Fruit fly (Drosophila melanogaster): ENCODE measurements around the gene CG15927.
A peak's percentile ranks its signal among the peaks of the same experiment; 100 is the strongest.

The CG15927 gene

DNA sequence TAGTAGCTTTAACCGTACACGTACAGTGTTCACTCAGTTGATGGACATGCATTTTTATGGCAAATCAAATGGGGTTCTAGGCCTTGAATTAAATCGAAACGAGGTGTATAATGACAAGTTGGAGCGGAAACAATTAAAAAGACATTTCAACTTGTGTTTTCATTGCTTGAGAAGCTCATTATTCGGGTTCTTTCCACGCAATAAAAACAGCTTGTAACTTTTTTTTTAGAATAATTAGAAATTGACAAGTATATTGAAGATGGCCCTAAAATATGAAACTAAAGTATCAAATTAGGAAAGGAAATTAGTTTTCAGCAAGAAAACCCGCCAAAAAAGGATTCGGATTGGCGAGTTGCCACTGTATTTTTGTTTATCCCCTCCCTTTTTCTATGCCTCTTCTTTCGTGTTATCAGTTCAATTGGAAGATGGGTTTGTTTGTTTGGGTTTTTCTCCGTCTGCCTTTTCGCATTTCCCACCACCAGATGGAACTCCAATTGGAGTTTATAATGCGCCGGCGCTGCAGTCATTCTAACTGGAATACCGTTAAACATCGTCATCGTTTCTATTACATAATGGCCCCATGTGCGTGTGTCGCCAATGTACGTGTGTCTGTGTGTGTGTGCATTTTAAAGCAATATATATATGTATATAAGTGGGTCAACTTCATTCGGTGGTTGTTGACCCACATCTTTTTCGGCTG, 12.2 kb downstream of the CG15927 start:
- TF ChIP-seq cyc (GFP tag; optimal IDR thresholded peaks at IDR 0.05) (no peak), Eip75B (GFP tag; optimal IDR thresholded peaks at IDR 0.05) (no peak), achi (GFP tag; optimal IDR thresholded peaks at IDR 0.05) (no peak), dsx (GFP tag; optimal IDR thresholded peaks at IDR 0.05; ENCODE audit: poor library complexity, severe bottlenecking) (no peak), Hr4 (GFP tag; optimal IDR thresholded peaks at IDR 0.05) (peak; percentile 14), Met (GFP tag; optimal IDR thresholded peaks at IDR 0.05) (no peak), eg (GFP tag; IDR thresholded peaks at IDR 0.05) (0 out of 3 replicates have a peak, but pooled peaks have one; percentile 5), CG6808 (GFP tag; optimal IDR thresholded peaks at IDR 0.05) (no peak), Hr39 (GFP tag; optimal IDR thresholded peaks at IDR 0.05) (no peak), OdsH (GFP tag; optimal IDR thresholded peaks at IDR 0.05) (no peak), CG32006 (GFP tag; optimal IDR thresholded peaks at IDR 0.05) (peak; percentile 36), Gug (GFP tag; IDR thresholded peaks at IDR 0.05) (no peak)

dm6 chrX:12467241-12467597, 12.7 kb downstream of the CG15927 start:
- no peak for TF ChIP-seq Sox14 (GFP tag; optimal IDR thresholded peaks at IDR 0.05)

DNA sequence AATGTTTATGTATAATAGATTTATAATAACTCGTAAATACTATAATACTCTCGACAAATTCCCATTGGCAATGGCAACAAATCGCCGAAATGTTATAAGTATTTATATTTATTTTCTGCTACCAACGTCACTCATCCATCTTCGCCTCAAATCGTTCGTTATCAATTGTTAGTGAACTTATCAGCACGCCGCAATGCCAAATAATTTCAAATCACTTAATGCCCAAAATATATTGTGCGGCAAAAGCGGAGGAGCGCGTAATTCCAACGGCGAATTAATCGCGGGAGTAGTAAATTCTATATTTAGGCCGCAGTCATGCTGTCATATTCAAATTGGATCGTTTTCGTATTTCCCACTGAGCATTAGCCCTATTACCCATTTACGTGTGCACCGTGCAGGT, 14.6 kb downstream of the CG15927 start:
- TF ChIP-seq Eip93F (GFP tag; optimal IDR thresholded peaks at IDR 0.05) (no peak), Eip78C (GFP tag) (no peak), Lpt (GFP tag; optimal IDR thresholded peaks at IDR 0.05) (no peak)

- TF ChIP-seq Met (GFP tag; optimal IDR thresholded peaks at IDR 0.05) (peak; percentile 29), CG3919 (GFP tag; optimal IDR thresholded peaks at IDR 0.05) (peak; percentile 27), OdsH (GFP tag; optimal IDR thresholded peaks at IDR 0.05) (peak; percentile 42), CG32006 (GFP tag; optimal IDR thresholded peaks at IDR 0.05) (peak; percentile 51), achi (GFP tag; optimal IDR thresholded peaks at IDR 0.05) (peak; percentile 48), acj6 (GFP tag; optimal IDR thresholded peaks at IDR 0.05) (peak; percentile 24), Smox (GFP tag; optimal IDR thresholded peaks at IDR 0.05) (peak; percentile 23), topi (GFP tag; optimal IDR thresholded peaks at IDR 0.05) (peak; percentile 28), net (GFP tag; optimal IDR thresholded peaks at IDR 0.05) (peak; percentile 16), CG6808 (GFP tag; optimal IDR thresholded peaks at IDR 0.05) (no peak), CG16779 (tag; optimal IDR thresholded peaks at IDR 0.05) (no peak), CG10631 (GFP tag; optimal IDR thresholded peaks at IDR 0.05) (peak; percentile 25), Sox102F (GFP tag; optimal IDR thresholded peaks at IDR 0.05) (peak; percentile 9), CG6792 (GFP tag; optimal IDR thresholded peaks at IDR 0.05) (no peak), Gug (GFP tag; IDR thresholded peaks at IDR 0.05) (peak; percentile 51), pdm3 (GFP tag; optimal IDR thresholded peaks at IDR 0.05) (peak; percentile 43), Lpt (GFP tag; optimal IDR thresholded peaks at IDR 0.05) (no peak), CG9139 (GFP tag; optimal IDR thresholded peaks at IDR 0.05) (no peak), CG8319 (GFP tag; optimal IDR thresholded peaks at IDR 0.05) (no peak), vri (GFP tag; optimal IDR thresholded peaks at IDR 0.05) (no peak), CG15336 (GFP tag; IDR thresholded peaks at IDR 0.05) (peak; percentile 64), CG8119 (GFP tag; IDR thresholded peaks at IDR 0.05) (peak; percentile 55; the same call in 2 of the 3 replicates), CG31627 (GFP tag; optimal IDR thresholded peaks at IDR 0.05) (peak; percentile 8), CG1621 (tag; optimal IDR thresholded peaks at IDR 0.05) (no peak), salr (GFP tag; optimal IDR thresholded peaks at IDR 0.05) (peak in 1 of 2 experiments; percentile 11), svp (GFP tag) (peak; percentile 65), CG3032 (tag; optimal IDR thresholded peaks at IDR 0.05) (no peak), esn (GFP tag; optimal IDR thresholded peaks at IDR 0.05) (peak; percentile 16), CG8632 (GFP tag; optimal IDR thresholded peaks at IDR 0.05) (peak; percentile 5), Ets96B (tag; optimal IDR thresholded peaks at IDR 0.05) (no peak), CG10669 (GFP tag; optimal IDR thresholded peaks at IDR 0.05) (no peak), Sox14 (GFP tag; optimal IDR thresholded peaks at IDR 0.05) (peak; percentile 3), eg (GFP tag; IDR thresholded peaks at IDR 0.05) (peak; percentile 49; the same call in 2 of the 3 replicates), Blimp-1 (GFP tag; optimal IDR thresholded peaks at IDR 0.05) (no peak), Hr39 (GFP tag; optimal IDR thresholded peaks at IDR 0.05) (peak; percentile 16), Sox15 (GFP tag; optimal IDR thresholded peaks at IDR 0.05) (no peak), CG6276 (GFP tag; optimal IDR thresholded peaks at IDR 0.05) (peak; percentile 21), Eip78C (GFP tag) (peak; percentile 63), Hr4 (GFP tag; optimal IDR thresholded peaks at IDR 0.05) (peak; percentile 38), CG11762 (GFP tag; optimal IDR thresholded peaks at IDR 0.05; ENCODE audit: insufficient read depth) (no peak)
Observed at dm6 chrX:12469778-12470177, 15.2 kb downstream of the CG15927 start.
